Worm (Caenorhabditis elegans) whole organism, late embryonic: ENCODE results near the gene sto-4.

Experiments used
- C08G9.2 ChIP-seq: sonication (generic microtip); optimal IDR thresholded peaks from 2 replicates; lab custom pipeline; 2016; ENCODE audit warnings: mild to moderate bottlenecking, missing genetic modification characterization, moderate library complexity, missing compliant biosample characterization
- C38D4.7 ChIP-seq: fragments of 200-800 bp; sonication (Bioruptor generic); optimal IDR thresholded peaks from 2 replicates; lab custom pipeline; 2018; ENCODE audit warnings: mild to moderate bottlenecking, missing genetic modification characterization, moderate library complexity, missing compliant biosample characterization
- F13H6.1 ChIP-seq: sonication (generic microtip); optimal IDR thresholded peaks from 2 replicates; lab custom pipeline; 2016; ENCODE audit warnings: missing genetic modification characterization, missing compliant biosample characterization
- K02D7.2 ChIP-seq: sonication (generic microtip); optimal IDR thresholded peaks from 2 replicates; lab custom pipeline; 2017; ENCODE audit warnings: mild to moderate bottlenecking, missing genetic modification characterization, missing compliant biosample characterization
- T23F11.4 ChIP-seq: fragments of 200-800 bp; sonication (Bioruptor generic); optimal IDR thresholded peaks from 2 replicates; lab custom pipeline; 2018; ENCODE audit warnings: mild to moderate bottlenecking, missing genetic modification characterization, missing compliant biosample characterization
- ahr-1 ChIP-seq: sonication (generic microtip); optimal IDR thresholded peaks from 2 replicates; lab custom pipeline; 2016; ENCODE audit warnings: missing genetic modification characterization, missing compliant biosample characterization
- ama-1 ChIP-seq: fragments of 150-350 bp; optimal IDR thresholded peaks from 2 replicates; lab custom pipeline; 2014
- ceh-18 ChIP-seq: sonication (generic microtip); optimal IDR thresholded peaks from 2 replicates; lab custom pipeline; 2016; ENCODE audit warnings: missing genetic modification characterization, missing compliant biosample characterization
- ceh-19 ChIP-seq: fragments of 200-800 bp; sonication (Bioruptor generic); optimal IDR thresholded peaks from 2 replicates; lab custom pipeline; 2018; ENCODE audit warnings: mild to moderate bottlenecking, missing genetic modification characterization, missing compliant biosample characterization
- ceh-2 ChIP-seq: sonication (generic microtip); optimal IDR thresholded peaks from 2 replicates; lab custom pipeline; 2016; ENCODE audit warnings: missing genotype, missing genetic modification characterization, missing compliant biosample characterization
- ceh-24 ChIP-seq: sonication (generic microtip); optimal IDR thresholded peaks from 2 replicates; lab custom pipeline; 2016; ENCODE audit warnings: mild to moderate bottlenecking, missing genetic modification characterization, missing compliant biosample characterization
- ceh-30 ChIP-seq: fragments of 150-350 bp; optimal IDR thresholded peaks from 2 replicates; lab custom pipeline; 2014; ENCODE audit warnings: missing biosample characterization, missing genetic modification characterization
- ceh-34 ChIP-seq: sonication (generic microtip); optimal IDR thresholded peaks from 2 replicates; lab custom pipeline; 2016; ENCODE audit warnings: mild to moderate bottlenecking, missing genetic modification characterization, missing compliant biosample characterization
- ceh-45 ChIP-seq: fragments of 200-800 bp; sonication (Bioruptor generic); IDR thresholded peaks from 2 replicates; pipeline ENCODE4 v1.3.6; 2022; ENCODE audit warnings: missing genetic modification reagents, missing genetic modification characterization, missing compliant biosample characterization
- ceh-48 ChIP-seq: sonication (generic microtip); optimal IDR thresholded peaks from 2 replicates; lab custom pipeline; 2016; ENCODE audit warnings: missing genetic modification characterization, inconsistent platforms, missing compliant biosample characterization
- ceh-9 ChIP-seq: sonication (generic microtip); optimal IDR thresholded peaks from 2 replicates; lab custom pipeline; 2016; ENCODE audit warnings: mild to moderate bottlenecking, missing genetic modification characterization, inconsistent platforms, missing compliant biosample characterization
- dmd-4 ChIP-seq: sonication (generic microtip); optimal IDR thresholded peaks from 2 replicates; lab custom pipeline; 2016; ENCODE audit warnings: borderline replicate concordance, missing genetic modification characterization, missing compliant biosample characterization
- dve-1 ChIP-seq: sonication (generic microtip); optimal IDR thresholded peaks from 2 replicates; lab custom pipeline; 2017; ENCODE audit warnings: antibody characterized with exemption, mild to moderate bottlenecking, missing genetic modification characterization, missing compliant biosample characterization
- elt-2 ChIP-seq: sonication (generic microtip); optimal IDR thresholded peaks from 2 replicates; lab custom pipeline; 2016; ENCODE audit warnings: missing genetic modification reagents, missing genetic modification characterization, missing compliant biosample characterization
- elt-4 ChIP-seq: sonication (generic microtip); optimal IDR thresholded peaks from 2 replicates; lab custom pipeline; 2016; ENCODE audit warnings: missing genetic modification characterization, missing compliant biosample characterization
- ets-4 ChIP-seq: sonication (generic microtip); optimal IDR thresholded peaks from 2 replicates; lab custom pipeline; 2016; ENCODE audit warnings: missing genetic modification characterization, missing compliant biosample characterization
- eyg-1 ChIP-seq: sonication (generic microtip); optimal IDR thresholded peaks from 2 replicates; lab custom pipeline; 2016; ENCODE audit warnings: missing genotype, missing genetic modification characterization, missing compliant biosample characterization
- fkh-10 ChIP-seq: fragments of 150-350 bp; optimal IDR thresholded peaks from 2 replicates; lab custom pipeline; 2014; ENCODE audit warnings: missing biosample characterization, missing genetic modification reagents, missing genetic modification characterization
- gmeb-2 ChIP-seq: sonication (generic microtip); optimal IDR thresholded peaks from 2 replicates; lab custom pipeline; 2016; ENCODE audit warnings: missing genetic modification characterization, inconsistent platforms, missing compliant biosample characterization
- hlh-13 ChIP-seq: fragments of 200-800 bp; sonication (Bioruptor generic); optimal IDR thresholded peaks from 2 replicates; lab custom pipeline; 2018; ENCODE audit warnings: mild to moderate bottlenecking, missing genetic modification characterization, missing compliant biosample characterization
- hlh-15 ChIP-seq: sonication (generic microtip); optimal IDR thresholded peaks from 2 replicates; lab custom pipeline; 2016; ENCODE audit warnings: missing genetic modification characterization, missing compliant biosample characterization
- hlh-6 ChIP-seq: sonication (generic microtip); optimal IDR thresholded peaks from 2 replicates; lab custom pipeline; 2016; ENCODE audit warnings: missing genotype, missing genetic modification characterization, missing compliant biosample characterization
- mec-3 ChIP-seq: sonication (generic microtip); optimal IDR thresholded peaks from 2 replicates; lab custom pipeline; 2016; ENCODE audit warnings: borderline replicate concordance, missing genetic modification characterization, missing compliant biosample characterization
- nfya-1 ChIP-seq: sonication (generic microtip); optimal IDR thresholded peaks from 2 replicates; lab custom pipeline; 2017; ENCODE audit warnings: missing genetic modification characterization, mild to moderate bottlenecking, missing compliant biosample characterization, antibody characterized with exemption, moderate library complexity
- nhr-232 ChIP-seq: sonication (generic microtip); optimal IDR thresholded peaks from 2 replicates; lab custom pipeline; 2016; ENCODE audit warnings: missing genetic modification characterization, missing compliant biosample characterization
- npax-4 ChIP-seq: sonication (generic microtip); optimal IDR thresholded peaks from 2 replicates; lab custom pipeline; 2016; ENCODE audit warnings: missing genetic modification characterization, missing compliant biosample characterization
- pag-3 ChIP-seq: sonication (generic microtip); optimal IDR thresholded peaks from 2 replicates; lab custom pipeline; 2016; ENCODE audit warnings: missing compliant biosample characterization, missing genetic modification characterization, borderline replicate concordance
- pat-9 ChIP-seq: fragments of 200-800 bp; sonication (Bioruptor generic); optimal IDR thresholded peaks from 2 replicates; lab custom pipeline; 2018; ENCODE audit warnings: mild to moderate bottlenecking, missing genetic modification characterization, moderate library complexity, missing compliant biosample characterization
- pax-1 ChIP-seq: fragments of 150-350 bp; optimal IDR thresholded peaks from 2 replicates; lab custom pipeline; 2014; ENCODE audit warnings: missing biosample characterization, missing genetic modification characterization
- pha-2 ChIP-seq: sonication (generic microtip); optimal IDR thresholded peaks from 2 replicates; lab custom pipeline; 2017; ENCODE audit warnings: mild to moderate bottlenecking, missing genetic modification characterization, missing compliant biosample characterization
- pha-4 ChIP-seq: fragments of 150-350 bp; optimal IDR thresholded peaks from 2 replicates; lab custom pipeline; 2018; ENCODE audit warnings: missing biosample characterization, missing genetic modification reagents, missing genetic modification characterization
- pros-1 ChIP-seq: fragments of 150-350 bp; optimal IDR thresholded peaks from 2 replicates; lab custom pipeline; 2014; ENCODE audit warnings: missing biosample characterization, missing genetic modification reagents, missing genetic modification characterization
- ref-2 ChIP-seq: sonication (generic microtip); optimal IDR thresholded peaks from 2 replicates; lab custom pipeline; 2016; ENCODE audit warnings: missing genetic modification characterization, missing compliant biosample characterization
- rnt-1 ChIP-seq: sonication (generic microtip); optimal IDR thresholded peaks from 2 replicates; lab custom pipeline; 2016; ENCODE audit warnings: missing genetic modification characterization, missing compliant biosample characterization
- sdc-2 ChIP-seq: sonication (generic microtip); optimal IDR thresholded peaks from 2 replicates; lab custom pipeline; 2016; ENCODE audit warnings: missing genotype, missing genetic modification characterization, missing compliant biosample characterization
- sox-4 ChIP-seq: sonication (generic microtip); optimal IDR thresholded peaks from 2 replicates; lab custom pipeline; 2017; ENCODE audit warnings: mild to moderate bottlenecking, missing genetic modification characterization, inconsistent platforms, missing compliant biosample characterization
- syd-9 ChIP-seq: sonication (generic microtip); optimal IDR thresholded peaks from 2 replicates; lab custom pipeline; 2016; ENCODE audit warnings: mild to moderate bottlenecking, missing genetic modification characterization, moderate library complexity, missing compliant biosample characterization
- tbx-2 ChIP-seq: sonication (generic microtip); optimal IDR thresholded peaks from 2 replicates; lab custom pipeline; 2016; ENCODE audit warnings: missing genetic modification characterization, missing compliant biosample characterization
- tbx-7 ChIP-seq: sonication (generic microtip); optimal IDR thresholded peaks from 2 replicates; lab custom pipeline; 2016; ENCODE audit warnings: missing genotype, missing genetic modification characterization, missing compliant biosample characterization
- ttx-3 ChIP-seq: sonication (generic microtip); optimal IDR thresholded peaks from 2 replicates; lab custom pipeline; 2016; ENCODE audit warnings: missing genetic modification reagents, missing genetic modification characterization, missing compliant biosample characterization
- unc-3 ChIP-seq, 2 experiments: fragments of 200-800 bp in 1 of 2; sonication (Bioruptor generic) in 1 of 2; sonication (generic microtip) in 1 of 2; conservative IDR thresholded peaks in 1 of 2; optimal IDR thresholded peaks in 1 of 2; 2 replicates each; pipeline versions ENCODE4 v1.3.6 to Lab custom; 2016 to 2022; ENCODE audit warnings: missing compliant biosample characterization in 2 of 2, missing genetic modification characterization in 2 of 2, missing genetic modification reagents in 1 of 2
- unc-42 ChIP-seq: sonication (generic microtip); optimal IDR thresholded peaks from 2 replicates; lab custom pipeline; 2016; ENCODE audit warnings: missing genotype, missing genetic modification characterization, missing compliant biosample characterization
- unc-55 ChIP-seq: sonication (generic microtip); optimal IDR thresholded peaks from 2 replicates; lab custom pipeline; 2017; ENCODE audit warnings: missing biosample characterization, missing genetic modification reagents, missing genetic modification characterization
- unc-86 ChIP-seq: sonication (generic microtip); optimal IDR thresholded peaks from 2 replicates; lab custom pipeline; 2016; ENCODE audit warnings: missing genetic modification characterization, missing compliant biosample characterization
- zip-5 ChIP-seq: sonication (generic microtip); optimal IDR thresholded peaks from 2 replicates; lab custom pipeline; 2016; ENCODE audit warnings: missing genetic modification characterization, missing compliant biosample characterization
- ztf-16 ChIP-seq: sonication (generic microtip); optimal IDR thresholded peaks from 2 replicates; lab custom pipeline; 2017; ENCODE audit warnings: missing genetic modification characterization, missing compliant biosample characterization

Gene sto-4

DNA sequence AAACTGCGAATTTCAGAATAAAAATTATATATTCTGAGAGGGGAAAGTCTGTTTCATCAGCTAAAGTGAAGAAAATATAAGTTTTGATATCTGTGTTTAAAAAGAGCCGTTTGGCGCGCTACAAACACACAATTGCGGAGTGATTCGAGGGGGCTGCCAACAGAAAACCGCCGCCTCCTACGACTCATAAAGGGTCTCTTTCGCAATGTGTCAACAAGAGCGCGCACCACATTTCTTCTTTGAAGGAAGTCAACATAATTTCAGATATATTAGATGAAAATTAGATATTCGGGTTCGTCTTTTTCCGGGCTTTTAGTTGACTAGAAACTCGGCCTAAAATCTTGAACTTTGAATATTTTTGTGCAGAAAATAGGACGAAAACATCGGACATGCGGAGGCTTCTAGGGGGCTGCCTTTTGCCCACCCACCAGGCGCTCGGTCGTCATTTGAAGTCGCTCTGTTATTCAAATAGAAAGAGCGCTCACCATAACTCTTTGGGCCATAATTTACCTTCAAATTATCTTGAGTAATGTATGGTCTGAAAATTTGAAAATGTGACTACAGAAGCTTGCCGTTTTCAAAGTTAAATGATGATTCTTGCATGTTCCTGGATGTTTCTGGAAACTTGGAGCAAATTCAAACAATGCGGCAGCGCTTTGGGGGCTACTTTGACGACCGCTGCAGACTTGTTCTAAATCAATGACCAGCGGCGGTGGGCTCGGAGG is 38.0 kb upstream of the sto-4 start:
- TF ChIP-seq tbx-7 (tag; lab: Kevin White, UChicago) (peak; percentile 76), unc-86 (tag; lab: Kevin White, UChicago) (peak; percentile 99), hlh-15 (tag; lab: Kevin White, UChicago) (peak; percentile 82), pros-1 (tag; lab: Kevin White, UChicago) (peak; percentile 77), pag-3 (peak; percentile 93), ceh-30 (peak; percentile 43), sdc-2 (peak; percentile 90), pax-1 (tag; lab: Kevin White, UChicago) (peak; percentile 94), gmeb-2 (tag; lab: Kevin White, UChicago) (peak; percentile 75), K02D7.2 (tag; lab: Kevin White, UChicago) (peak; percentile 96), ztf-16 (tag; lab: Kevin White, UChicago) (peak; percentile 99), pat-9 (tag; lab: Kevin White, UChicago) (peak; percentile 98), unc-42 (tag; lab: Kevin White, UChicago) (peak; percentile 97), C08G9.2 (tag; lab: Kevin White, UChicago) (peak; percentile 60), unc-3 (GFP tag; conservative IDR thresholded peaks at IDR 0.05; lab: Robert Waterston, UW) (no peak; the same call in 1 of the 2 replicates), unc-3 (tag; optimal IDR thresholded peaks at IDR 0.05; lab: Kevin White, UChicago) (peak; percentile 99), ref-2 (tag; lab: Kevin White, UChicago) (peak; percentile 100), ceh-19 (peak; percentile 97), mec-3 (tag; lab: Kevin White, UChicago) (peak; percentile 23), sox-4 (tag; lab: Kevin White, UChicago) (peak; percentile 92), ama-1 (lab: Kevin White, UChicago) (no peak), ceh-48 (tag; lab: Kevin White, UChicago) (peak; percentile 78), nhr-232 (tag; lab: Kevin White, UChicago) (peak; percentile 40), dve-1 (tag; lab: Kevin White, UChicago) (peak; percentile 68), eyg-1 (tag; lab: Kevin White, UChicago) (peak; percentile 92), ceh-9 (tag; lab: Kevin White, UChicago) (no peak), ets-4 (tag; lab: Kevin White, UChicago) (peak; percentile 91), ahr-1 (peak; percentile 82), C38D4.7 (GFP tag; lab: Kevin White, UChicago) (peak; percentile 92), syd-9 (peak; percentile 97), elt-4 (tag; lab: Kevin White, UChicago) (no peak), rnt-1 (tag; lab: Kevin White, UChicago) (peak; percentile 100), npax-4 (tag; lab: Kevin White, UChicago) (peak; percentile 45), T23F11.4 (GFP tag; lab: Kevin White, UChicago) (peak; percentile 99), pha-2 (tag; lab: Kevin White, UChicago) (peak; percentile 97), zip-5 (tag; lab: Kevin White, UChicago) (peak; percentile 58), dmd-4 (tag; lab: Kevin White, UChicago) (peak; percentile 86), nfya-1 (tag; lab: Kevin White, UChicago) (peak; percentile 95), unc-55 (GFP tag; lab: Kevin White, UChicago) (no peak), ceh-2 (tag; lab: Kevin White, UChicago) (peak; percentile 93), ceh-34 (tag; lab: Kevin White, UChicago) (peak; percentile 100), tbx-2 (tag; lab: Kevin White, UChicago) (peak; percentile 99), fkh-10 (GFP tag; lab: Kevin White, UChicago) (peak; percentile 95), ceh-18 (peak; percentile 100), ceh-45 (GFP tag; lab: Robert Waterston, UW) (peak; percentile 53; the same call in 1 of the 2 replicates), ttx-3 (tag; lab: Kevin White, UChicago) (peak; percentile 93), pha-4 (no peak), hlh-13 (GFP tag; lab: Kevin White, UChicago) (peak; percentile 5), F13H6.1 (tag; lab: Kevin White, UChicago) (peak; percentile 98), hlh-6 (tag; lab: Kevin White, UChicago) (peak; percentile 62), elt-2 (tag; lab: Kevin White, UChicago) (peak; percentile 98), ceh-24 (peak; percentile 98)
